Fruit fly (Drosophila melanogaster) whole organism, embryonic: ENCODE results near the gene mthl1.

Experiments used
- Atf-2 ChIP-seq: fragments of 200-800 bp; sonication (Bioruptor generic); optimal IDR thresholded peaks from 2 replicates; lab custom pipeline; 2016; ENCODE audit warnings: missing biosample characterization, missing genetic modification characterization
- Awh ChIP-seq: fragments of 200-800 bp; sonication (Bioruptor generic); IDR thresholded peaks from 2 replicates; pipeline ENCODE4, ENCODE4 v1.3.6; 2022; ENCODE audit warnings: missing biosample characterization, missing genetic modification characterization
- B-H1 ChIP-seq: fragments of 200-800 bp; sonication (Bioruptor generic); IDR thresholded peaks from 3 replicates; pipeline ENCODE4 v1.3.6; 2022; ENCODE audit warnings: missing biosample characterization, missing genetic modification characterization
- BtbVII ChIP-seq: fragments of 200-800 bp; sonication (Bioruptor generic); optimal IDR thresholded peaks from 3 replicates; lab custom pipeline; 2017; ENCODE audit warnings: missing biosample characterization, mild to moderate bottlenecking, missing genetic modification characterization
- Bteb2 ChIP-seq: fragments of 200-800 bp; sonication (Bioruptor generic); optimal IDR thresholded peaks from 2 replicates; lab custom pipeline; 2016; ENCODE audit warnings: missing biosample characterization, missing genetic modification characterization
- CG11456 ChIP-seq: fragments of 200-800 bp; sonication (Bioruptor generic); IDR thresholded peaks from 3 replicates; pipeline ENCODE4 v1.3.6; 2022; ENCODE audit warnings: missing biosample characterization, missing genetic modification characterization
- CG11560 ChIP-seq: fragments of 200-800 bp; sonication (Bioruptor generic); IDR thresholded peaks from 3 replicates; pipeline ENCODE4 v1.3.6; 2022; ENCODE audit warnings: missing biosample characterization, missing genetic modification characterization
- CG12942 ChIP-seq: fragments of 200-800 bp; sonication (Bioruptor generic); optimal IDR thresholded peaks from 3 replicates; lab custom pipeline; 2016; ENCODE audit warnings: missing biosample characterization, missing genetic modification characterization
- CG15011 ChIP-seq: fragments of 200-800 bp; sonication (Bioruptor generic); optimal IDR thresholded peaks from 3 replicates; lab custom pipeline; 2018; ENCODE audit warnings: missing biosample characterization, mild to moderate bottlenecking, missing genetic modification characterization
- CG1529 ChIP-seq: fragments of 200-800 bp; sonication (Bioruptor generic); optimal IDR thresholded peaks from 3 replicates; lab custom pipeline; 2018; ENCODE audit warnings: missing biosample characterization, missing genetic modification characterization
- CG1603 ChIP-seq: fragments of 200-800 bp; sonication (Bioruptor generic); optimal IDR thresholded peaks from 2 replicates; lab custom pipeline; 2019; ENCODE audit warnings: missing biosample characterization, mild to moderate bottlenecking, missing genetic modification characterization, moderate library complexity
- CG16779 ChIP-seq: fragments of 200-800 bp; sonication (Bioruptor generic); IDR thresholded peaks from 2 replicates; pipeline ENCODE4 v1.3.6; 2022; ENCODE audit warnings: missing biosample characterization, missing genetic modification characterization
- CG17385 ChIP-seq: fragments of 200-800 bp; sonication (Bioruptor generic); optimal IDR thresholded peaks from 3 replicates; lab custom pipeline; 2018; ENCODE audit warnings: missing biosample characterization, mild to moderate bottlenecking, missing genetic modification characterization
- CG18599 ChIP-seq: fragments of 200-800 bp; sonication (Bioruptor generic); optimal IDR thresholded peaks from 3 replicates; lab custom pipeline; 2017; ENCODE audit warnings: missing biosample characterization, missing genetic modification characterization, mild to moderate bottlenecking, moderate library complexity, missing genetic modification reagents
- CG18619 ChIP-seq: fragments of 200-800 bp; sonication (Bioruptor generic); optimal IDR thresholded peaks from 3 replicates; lab custom pipeline; 2017; ENCODE audit warnings: missing biosample characterization, mild to moderate bottlenecking, missing genetic modification characterization
- CG32532 ChIP-seq: fragments of 200-800 bp; sonication (Bioruptor generic); IDR thresholded peaks from 2 replicates; pipeline ENCODE4 v1.3.6; 2022; ENCODE audit warnings: missing biosample characterization, missing genetic modification characterization
- CG3281 ChIP-seq: fragments of 200-800 bp; sonication (Bioruptor generic); optimal IDR thresholded peaks from 3 replicates; lab custom pipeline; 2017; ENCODE audit warnings: missing biosample characterization, mild to moderate bottlenecking, missing genetic modification characterization
- CG34422 ChIP-seq: fragments of 200-800 bp; sonication (Bioruptor generic); IDR thresholded peaks from 3 replicates; pipeline ENCODE4 v1.3.6; 2022; ENCODE audit warnings: missing biosample characterization, missing genetic modification characterization
- CG4282 ChIP-seq: fragments of 200-800 bp; sonication (Bioruptor generic); optimal IDR thresholded peaks from 2 replicates; lab custom pipeline; 2016; ENCODE audit warnings: missing biosample characterization, missing genetic modification characterization
- CG7987 ChIP-seq: fragments of 200-800 bp; sonication (Bioruptor generic); optimal IDR thresholded peaks from 2 replicates; lab custom pipeline; 2018; ENCODE audit warnings: missing biosample characterization, mild to moderate bottlenecking, missing genetic modification characterization, moderate library complexity
- CG8089 ChIP-seq: fragments of 200-800 bp; sonication (Bioruptor generic); optimal IDR thresholded peaks from 3 replicates; lab custom pipeline; 2016; ENCODE audit warnings: missing biosample characterization, missing genetic modification characterization
- D ChIP-seq, 2 experiments: fragments of 200-800 bp in 1 of 2; fragments of >200 bp in 1 of 2; sonication (Bioruptor generic) in 1 of 2; optimal IDR thresholded peaks; 2 replicates in 1 of 2; 3 replicates in 1 of 2; lab custom pipeline; 2017; ENCODE audit warnings: mild to moderate bottlenecking in 1 of 2, missing biosample characterization in 1 of 2, missing genetic modification characterization in 1 of 2, missing genetic modification reagents in 1 of 2
- D19B ChIP-seq: fragments of 200-800 bp; sonication (Bioruptor generic); optimal IDR thresholded peaks from 2 replicates; lab custom pipeline; 2017; ENCODE audit warnings: missing biosample characterization, mild to moderate bottlenecking, missing genetic modification characterization
- Doc3 ChIP-seq: fragments of 200-800 bp; sonication (Bioruptor generic); IDR thresholded peaks from 3 replicates; pipeline ENCODE4 v1.3.6; 2022; ENCODE audit warnings: missing biosample characterization, missing genetic modification characterization; ENCODE audit not compliant: partially characterized antibody
- Ets65A ChIP-seq: fragments of 200-800 bp; sonication (Bioruptor generic); peaks from one replicate; lab custom pipeline; 2016; ENCODE audit warnings: missing biosample characterization, missing genetic modification characterization
- Fer1 ChIP-seq: fragments of 200-800 bp; sonication (Bioruptor generic); optimal IDR thresholded peaks from 2 replicates; lab custom pipeline; 2017; ENCODE audit warnings: missing biosample characterization, mild to moderate bottlenecking, missing genetic modification characterization
- H2.0 ChIP-seq: fragments of 200-800 bp; sonication (Bioruptor generic); IDR thresholded peaks from 2 replicates; pipeline ENCODE4 v1.3.6; 2022; ENCODE audit warnings: missing biosample characterization, missing genetic modification characterization
- HLHmδ ChIP-seq: fragments of 200-800 bp; sonication (Bioruptor generic); optimal IDR thresholded peaks from 2 replicates; lab custom pipeline; 2018; ENCODE audit warnings: missing biosample characterization, mild to moderate bottlenecking, missing genetic modification characterization, moderate library complexity
- Hmr ChIP-seq: fragments of 200-800 bp; sonication (Bioruptor generic); optimal IDR thresholded peaks from 3 replicates; lab custom pipeline; 2017; ENCODE audit warnings: mild to moderate bottlenecking, missing biosample characterization, missing genetic modification reagents, missing genetic modification characterization
- Hr78 ChIP-seq, 2 experiments: fragments of 200-800 bp in 1 of 2; fragments of >200 bp in 1 of 2; sonication (Bioruptor generic) in 1 of 2; optimal IDR thresholded peaks; 2 replicates each; lab custom pipeline; 2017 to 2019; ENCODE audit warnings: missing biosample characterization in 2 of 2, missing genetic modification characterization in 2 of 2, mild to moderate bottlenecking in 1 of 2, moderate library complexity in 1 of 2
- MBD-R2 ChIP-seq: fragments of 200-800 bp; sonication (Bioruptor generic); IDR thresholded peaks from 2 replicates; pipeline ENCODE4 v1.3.6; 2022; ENCODE audit warnings: missing biosample characterization, missing genetic modification characterization
- Mrtf ChIP-seq: fragments of 200-800 bp; sonication (Bioruptor generic); IDR thresholded peaks from 3 replicates; pipeline ENCODE4 v1.3.6; 2022; ENCODE audit warnings: missing biosample characterization, missing genetic modification characterization
- Nf-YA ChIP-seq: fragments of 200-800 bp; sonication (Bioruptor generic); IDR thresholded peaks from 2 replicates; pipeline ENCODE4 v1.3.6; 2022; ENCODE audit warnings: missing biosample characterization, missing genetic modification characterization
- Oli ChIP-seq: fragments of 200-800 bp; sonication (Bioruptor generic); optimal IDR thresholded peaks from 2 replicates; lab custom pipeline; 2018; ENCODE audit warnings: missing biosample characterization, mild to moderate bottlenecking, missing genetic modification characterization, moderate library complexity
- Ravus ChIP-seq: fragments of 200-800 bp; sonication (Bioruptor generic); IDR thresholded peaks from 2 replicates; pipeline ENCODE4 v1.3.6; 2022; ENCODE audit warnings: missing biosample characterization, missing genetic modification characterization
- Sox102F ChIP-seq: fragments of 200-800 bp; sonication (Bioruptor generic); optimal IDR thresholded peaks from 2 replicates; lab custom pipeline; 2018; ENCODE audit warnings: missing biosample characterization, mild to moderate bottlenecking, missing genetic modification characterization, moderate library complexity
- Ssrp ChIP-seq: fragments of 200-800 bp; sonication (Bioruptor generic); optimal IDR thresholded peaks from 2 replicates; lab custom pipeline; 2018; ENCODE audit warnings: missing biosample characterization, mild to moderate bottlenecking, missing genetic modification characterization, moderate library complexity
- Stat92E ChIP-seq, 3 experiments: fragments of >200 bp in 2 of 3; fragments of 200-800 bp in 1 of 3; sonication (Bioruptor generic) in 1 of 3; optimal IDR thresholded peaks; 2 replicates each; lab custom pipeline; 2017 to 2019; ENCODE audit warnings: missing biosample characterization in 3 of 3, missing genetic modification characterization in 3 of 3, mild to moderate bottlenecking in 1 of 3, moderate library complexity in 1 of 3
- YL-1 ChIP-seq: fragments of 200-800 bp; sonication (Bioruptor generic); optimal IDR thresholded peaks from 3 replicates; lab custom pipeline; 2017; ENCODE audit warnings: missing biosample characterization, mild to moderate bottlenecking, missing genetic modification characterization
- chinmo ChIP-seq: fragments of 200-800 bp; sonication (Bioruptor generic); IDR thresholded peaks from 4 replicates; pipeline ENCODE4 v1.3.6; 2022; ENCODE audit warnings: missing biosample characterization, missing genetic modification characterization; ENCODE audit not compliant: partially characterized antibody
- cwo ChIP-seq: fragments of 200-800 bp; sonication (Bioruptor generic); optimal IDR thresholded peaks from 3 replicates; lab custom pipeline; 2017; ENCODE audit warnings: missing biosample characterization, missing genetic modification characterization, mild to moderate bottlenecking, moderate library complexity, missing genetic modification reagents
- dati ChIP-seq: fragments of 200-800 bp; sonication (Bioruptor generic); IDR thresholded peaks from 2 replicates; pipeline ENCODE4 v1.3.6; 2022; ENCODE audit warnings: missing biosample characterization, missing genetic modification characterization
- gcm2 ChIP-seq: fragments of 200-800 bp; sonication (Bioruptor generic); optimal IDR thresholded peaks from 2 replicates; lab custom pipeline; 2016; ENCODE audit warnings: missing biosample characterization, missing genetic modification characterization
- gt ChIP-seq: fragments of 200-800 bp; sonication (Bioruptor generic); IDR thresholded peaks from 2 replicates; pipeline ENCODE4 v1.3.6; 2022; ENCODE audit warnings: missing biosample characterization, missing genetic modification characterization
- mam ChIP-seq: fragments of 200-800 bp; sonication (Bioruptor generic); optimal IDR thresholded peaks from 3 replicates; lab custom pipeline; 2016; ENCODE audit warnings: missing biosample characterization, missing genetic modification characterization
- nmo ChIP-seq: fragments of 200-800 bp; sonication (Bioruptor generic); optimal IDR thresholded peaks from 2 replicates; lab custom pipeline; 2018; ENCODE audit warnings: missing biosample characterization, mild to moderate bottlenecking, missing genetic modification characterization, moderate library complexity
- nom ChIP-seq: fragments of 200-800 bp; sonication (Bioruptor generic); optimal IDR thresholded peaks from 2 replicates; lab custom pipeline; 2017; ENCODE audit warnings: missing biosample characterization, missing genetic modification characterization, mild to moderate bottlenecking, moderate library complexity, missing genetic modification reagents
- rib ChIP-seq: fragments of 200-800 bp; sonication (Bioruptor generic); IDR thresholded peaks from 2 replicates; pipeline ENCODE4 v1.3.6; 2022; ENCODE audit warnings: missing biosample characterization, missing genetic modification characterization
- sr ChIP-seq: fragments of 200-800 bp; sonication (Bioruptor generic); IDR thresholded peaks from 3 replicates; pipeline ENCODE4 v1.3.6; 2022; ENCODE audit warnings: missing biosample characterization, missing genetic modification characterization
- sug ChIP-seq: fragments of 200-800 bp; optimal IDR thresholded peaks from 2 replicates; lab custom pipeline; 2019; ENCODE audit warnings: missing biosample characterization, mild to moderate bottlenecking, missing genetic modification characterization, moderate library complexity
- zen ChIP-seq: fragments of 200-800 bp; sonication (Bioruptor generic); optimal IDR thresholded peaks from 3 replicates; lab custom pipeline; 2018; ENCODE audit warnings: missing biosample characterization, mild to moderate bottlenecking, missing genetic modification characterization, moderate library complexity

The mthl1 gene

DNA sequence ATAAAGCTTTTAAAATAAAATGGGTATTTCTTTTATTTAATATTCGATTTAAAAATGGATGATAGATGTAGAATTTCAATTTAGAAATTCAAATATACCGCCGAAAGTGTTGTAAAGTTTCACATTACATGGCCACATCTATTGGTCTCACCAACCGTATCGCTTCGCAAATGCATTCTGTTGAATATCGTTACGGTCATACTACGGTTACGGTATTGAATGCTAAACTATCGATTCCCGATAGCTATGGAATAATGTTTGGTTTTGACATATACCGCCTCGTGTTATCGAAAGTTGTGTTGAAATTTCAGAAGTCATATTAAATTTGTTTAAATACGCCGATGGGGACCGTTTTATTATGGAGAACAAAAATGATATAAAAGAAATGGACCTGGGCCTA, 10.3 kb downstream of the mthl1 start, which contains the start of the genes CG32573 and CG42512 (continued):
- TF ChIP-seq Mrtf (GFP tag; lab: Robert Waterston, UW) (no peak), dati (no peak), CG34422 (GFP tag; lab: Robert Waterston, UW) (no peak), CG7987 (GFP tag; lab: Kevin White, UChicago) (no peak), Sox102F (GFP tag; lab: Kevin White, UChicago) (no peak), H2.0 (no peak), Ssrp (tag; lab: Kevin White, UChicago) (no peak), CG18599 (GFP tag; lab: Kevin White, UChicago) (no peak), D19B (GFP tag; lab: Kevin White, UChicago) (no peak), CG16779 (GFP tag; lab: Robert Waterston, UW) (no peak), CG3281 (GFP tag; lab: Kevin White, UChicago) (no peak), nmo (GFP tag; lab: Kevin White, UChicago) (peak; percentile 23), HLHmδ (GFP tag; lab: Kevin White, UChicago) (no peak), mam (GFP tag; lab: Kevin White, UChicago) (peak; percentile 13), CG11456 (GFP tag; lab: Robert Waterston, UW) (no peak), CG12942 (GFP tag; lab: Kevin White, UChicago) (no peak), Hmr (GFP tag; lab: Kevin White, UChicago) (peak; percentile 19), cwo (GFP tag; lab: Kevin White, UChicago) (no peak), Stat92E (GFP tag; optimal IDR thresholded peaks at IDR 0.05; lab: Kevin White, UChicago) (no peak), Oli (tag; lab: Kevin White, UChicago) (no peak), CG17385 (no peak), CG1529 (GFP tag; lab: Kevin White, UChicago) (no peak), CG18619 (GFP tag; lab: Kevin White, UChicago) (no peak), Atf-2 (GFP tag; lab: Kevin White, UChicago) (no peak), sr (GFP tag; lab: Robert Waterston, UW) (no peak), chinmo (GFP tag; lab: Robert Waterston, UW) (peak; percentile 90), zen (tag; lab: Kevin White, UChicago) (no peak), D (optimal IDR thresholded peaks at IDR 0.05; lab: Kevin White, UChicago) (no peak), D (GFP tag; optimal IDR thresholded peaks at IDR 0.05; lab: Kevin White, UChicago) (no peak), Bteb2 (GFP tag; lab: Kevin White, UChicago) (no peak), CG1603 (tag; lab: Kevin White, UChicago) (peak; percentile 79), CG15011 (no peak), B-H1 (GFP tag; lab: Robert Waterston, UW) (no peak), sug (no peak), gt (GFP tag; lab: Robert Waterston, UW) (no peak), CG4282 (no peak), nom (no peak), Hr78 (GFP tag; optimal IDR thresholded peaks at IDR 0.05; lab: Kevin White, UChicago) (no peak), BtbVII (GFP tag; lab: Kevin White, UChicago) (no peak), CG11560 (tag; lab: Robert Waterston, UW) (no peak), CG8089 (GFP tag; lab: Kevin White, UChicago) (no peak), Ets65A (GFP tag; lab: Kevin White, UChicago) (peak; percentile 62), Fer1 (GFP tag; lab: Kevin White, UChicago) (no peak), Awh (GFP tag; lab: Robert Waterston, UW) (no peak), CG32532 (GFP tag; lab: Robert Waterston, UW) (no peak), gcm2 (GFP tag; lab: Kevin White, UChicago) (no peak), Doc3 (GFP tag; lab: Robert Waterston, UW) (peak; percentile 62; the same call in 2 of the 3 replicates), rib (GFP tag; lab: Robert Waterston, UW) (no peak), Nf-YA (GFP tag; lab: Robert Waterston, UW) (no peak), YL-1 (no peak), Ravus (GFP tag; lab: Robert Waterston, UW) (no peak), MBD-R2 (GFP tag; lab: Robert Waterston, UW) (peak; percentile 40)
